Fruit fly (Drosophila melanogaster): ENCODE results near the gene Itpr.

Gene Itpr

dm6 chr3R:5587863-5588519, 71.1 kb downstream of the Itpr start, which contains the start of gene CG2926 (continued):
- no peak for TF ChIP-seq CG7556 (GFP tag; optimal IDR thresholded peaks at IDR 0.05)
- TF ChIP-seq pfk (GFP tag; optimal IDR thresholded peaks at IDR 0.05): no peak
- TF ChIP-seq Eip74EF (GFP tag; optimal IDR thresholded peaks at IDR 0.05): no peak
- TF ChIP-seq HLH4C (GFP tag; IDR thresholded peaks at IDR 0.05; ENCODE audit: partially characterized antibody): peak; percentile 84
- no peak for TF ChIP-seq CG3281 (GFP tag; optimal IDR thresholded peaks at IDR 0.05)
- no peak for TF ChIP-seq CG10274 (GFP tag; optimal IDR thresholded peaks at IDR 0.05)
- TF ChIP-seq CG8281 (tag; optimal IDR thresholded peaks at IDR 0.05): no peak
- TF ChIP-seq CG11695 (GFP tag; IDR thresholded peaks at IDR 0.05): no peak
- TF ChIP-seq CG42726 (GFP tag; IDR thresholded peaks at IDR 0.05; ENCODE audit: partially characterized antibody): peak; percentile 88
- no peak for TF ChIP-seq CG8765 (GFP tag; IDR thresholded peaks at IDR 0.05)
- no peak for TF ChIP-seq Adf1 (GFP tag; IDR thresholded peaks at IDR 0.05)
- TF ChIP-seq kah (GFP tag; optimal IDR thresholded peaks at IDR 0.05): no peak
- TF ChIP-seq CG10654 (GFP tag; optimal IDR thresholded peaks at IDR 0.05): peak; percentile 27
- TF ChIP-seq sug (tag; optimal IDR thresholded peaks at IDR 0.05): no peak
- no peak for TF ChIP-seq Asciz (GFP tag; optimal IDR thresholded peaks at IDR 0.05)
- TF ChIP-seq CG13424 (tag; optimal IDR thresholded peaks at IDR 0.05): no peak
- TF ChIP-seq CG31441 (GFP tag; IDR thresholded peaks at IDR 0.05): no peak
- TF ChIP-seq mld (GFP tag; IDR thresholded peaks at IDR 0.05; ENCODE audit: partially characterized antibody): peak; percentile 91
- TF ChIP-seq CG10565 (GFP tag; optimal IDR thresholded peaks at IDR 0.05): no peak
- TF ChIP-seq crol (GFP tag; IDR thresholded peaks at IDR 0.05): 0 out of 2 replicates have a peak, but pooled peaks have one; percentile 15
- no peak for TF ChIP-seq Bteb2 (GFP tag; optimal IDR thresholded peaks at IDR 0.05)
- peak; percentile 33 for TF ChIP-seq pnt (GFP tag; optimal IDR thresholded peaks at IDR 0.05)
- TF ChIP-seq wdn (GFP tag; IDR thresholded peaks at IDR 0.05): 0 out of 2 replicates have a peak, but pooled peaks have one; percentile 5
- TF ChIP-seq CG17186 (GFP tag; optimal IDR thresholded peaks at IDR 0.05): peak; percentile 76
- TF ChIP-seq abd-A (tag; optimal IDR thresholded peaks at IDR 0.05): no peak
- no peak for TF ChIP-seq CG8478 (optimal IDR thresholded peaks at IDR 0.05)
- TF ChIP-seq YL-1 (GFP tag; optimal IDR thresholded peaks at IDR 0.05): peak; percentile 86
- peak; percentile 16 for TF ChIP-seq Antp (GFP tag; optimal IDR thresholded peaks at IDR 0.05)
- TF ChIP-seq lbe (GFP tag; optimal IDR thresholded peaks at IDR 0.05): no peak
- peak; percentile 55; the same call in 1 of the 2 replicates for TF ChIP-seq sob (GFP tag; IDR thresholded peaks at IDR 0.05)
- peak; percentile 62 for TF ChIP-seq CG6272 (GFP tag; IDR thresholded peaks at IDR 0.05)
- TF ChIP-seq CG18599 (GFP tag; optimal IDR thresholded peaks at IDR 0.05): no peak
- peak; percentile 26 for TF ChIP-seq gfzf (GFP tag; optimal IDR thresholded peaks at IDR 0.05)
- peak; percentile 17 for TF ChIP-seq pum (GFP tag; optimal IDR thresholded peaks at IDR 0.05)
- TF ChIP-seq da (GFP tag; optimal IDR thresholded peaks at IDR 0.05): no peak
- TF ChIP-seq org-1 (GFP tag; optimal IDR thresholded peaks at IDR 0.05): no peak
- no peak for TF ChIP-seq Ssrp (tag; optimal IDR thresholded peaks at IDR 0.05)
- TF ChIP-seq amos (GFP tag; IDR thresholded peaks at IDR 0.05; ENCODE audit: partially characterized antibody): peak; percentile 93
- TF ChIP-seq cwo (GFP tag; optimal IDR thresholded peaks at IDR 0.05): no peak
- no peak; the same call in 2 of the 3 replicates for TF ChIP-seq H15 (GFP tag; IDR thresholded peaks at IDR 0.05)
- no peak for TF ChIP-seq Oli (tag; optimal IDR thresholded peaks at IDR 0.05)
- no peak for TF ChIP-seq Taf1 (GFP tag; IDR thresholded peaks at IDR 0.05)
- no peak for TF ChIP-seq CG4404 (GFP tag; IDR thresholded peaks at IDR 0.05)
- TF ChIP-seq NC2α (GFP tag; optimal IDR thresholded peaks at IDR 0.05): no peak
- TF ChIP-seq her (GFP tag; optimal IDR thresholded peaks at IDR 0.05): peak; percentile 55
- TF ChIP-seq Mrtf (GFP tag; IDR thresholded peaks at IDR 0.05): no peak; the same call in 2 of the 3 replicates
- no peak for TF ChIP-seq Hr39 (optimal IDR thresholded peaks at IDR 0.05)
- TF ChIP-seq D19A (tag; optimal IDR thresholded peaks at IDR 0.05): peak; percentile 100
- no peak for TF ChIP-seq ken (GFP tag; IDR thresholded peaks at IDR 0.05)
- no peak for TF ChIP-seq unpg (GFP tag; optimal IDR thresholded peaks at IDR 0.05)
